Worm (Caenorhabditis elegans) whole organism, L3 larva: ENCODE results near the gene C28D4.8.

Experiments used
- R02D3.7 ChIP-seq: fragments of 150-350 bp; optimal IDR thresholded peaks from 2 replicates; lab custom pipeline; 2014; ENCODE audit warnings: missing biosample characterization, missing genetic modification characterization
- egl-5 ChIP-seq: fragments of 150-350 bp; optimal IDR thresholded peaks from 2 replicates; lab custom pipeline; 2017; ENCODE audit warnings: missing biosample characterization, missing genetic modification reagents, missing genetic modification characterization, inconsistent platforms
- fkh-2 ChIP-seq: fragments of 150-350 bp; optimal IDR thresholded peaks from 2 replicates; lab custom pipeline; 2014; ENCODE audit warnings: missing biosample characterization, missing genetic modification reagents, missing genetic modification characterization
- fos-1 ChIP-seq: fragments of 150-350 bp; optimal IDR thresholded peaks from 2 replicates; lab custom pipeline; 2014; ENCODE audit warnings: missing biosample characterization, missing genetic modification characterization
- mml-1 ChIP-seq: fragments of 150-350 bp; sonication (generic microtip); optimal IDR thresholded peaks from 3 replicates; lab custom pipeline; 2014; ENCODE audit warnings: missing biosample characterization, missing genetic modification characterization
- nhr-11 ChIP-seq: fragments of 150-350 bp; optimal IDR thresholded peaks from 2 replicates; lab custom pipeline; 2014; ENCODE audit warnings: missing biosample characterization, missing genetic modification characterization
- nhr-28 ChIP-seq: fragments of 150-350 bp; optimal IDR thresholded peaks from 2 replicates; lab custom pipeline; 2014; ENCODE audit warnings: missing biosample characterization, missing genetic modification characterization
- nhr-77 ChIP-seq: fragments of 150-350 bp; optimal IDR thresholded peaks from 2 replicates; lab custom pipeline; 2014; ENCODE audit warnings: missing biosample characterization, missing genetic modification characterization
- pqm-1 ChIP-seq: fragments of 150-350 bp; optimal IDR thresholded peaks from 2 replicates; lab custom pipeline; 2017; ENCODE audit warnings: missing biosample characterization, missing genetic modification characterization, inconsistent platforms
- sea-2 ChIP-seq: fragments of 150-350 bp; sonication (generic microtip); optimal IDR thresholded peaks from 4 replicates; lab custom pipeline; 2014; ENCODE audit warnings: missing biosample characterization, missing genetic modification reagents, missing genetic modification characterization
- unc-39 ChIP-seq: sonication (generic microtip); optimal IDR thresholded peaks from 4 replicates; lab custom pipeline; 2017; ENCODE audit warnings: missing biosample characterization, missing genetic modification characterization

Gene C28D4.8

ce11 chrIV:9697869-9698268 lies 50.4 kb downstream of the C28D4.8 start:
- TF ChIP-seq sea-2 (GFP tag; lab: Kevin White, UChicago) (no peak), R02D3.7 (tag; lab: Kevin White, UChicago) (no peak), pqm-1 (no peak), nhr-77 (tag; lab: Kevin White, UChicago) (no peak), egl-5 (tag; lab: Kevin White, UChicago) (no peak), unc-39 (tag; lab: Kevin White, UChicago) (no peak), fkh-2 (tag; lab: Kevin White, UChicago) (no peak), fos-1 (tag; lab: Kevin White, UChicago) (no peak), nhr-28 (tag; lab: Kevin White, UChicago) (no peak), mml-1 (no peak), nhr-11 (tag; lab: Kevin White, UChicago) (no peak)
